Worm (Caenorhabditis elegans) whole organism, young adult: Measurements from ENCODE around the gene K09C4.5.

ENCODE experiments used
- B0035.1 ChIP-seq: sonication (generic microtip); optimal IDR thresholded peaks from 2 replicates; lab custom pipeline; 2016; ENCODE audit warnings: missing genetic modification characterization, mild to moderate bottlenecking, missing compliant biosample characterization, missing genotype, missing genetic modification reagents
- F23B12.7 ChIP-seq: sonication (generic microtip); optimal IDR thresholded peaks from 2 replicates; lab custom pipeline; 2017; ENCODE audit warnings: missing genetic modification characterization, mild to moderate bottlenecking, missing compliant biosample characterization, antibody characterized with exemption, moderate library complexity; ENCODE audit not compliant: insufficient read depth
- F39B2.1 ChIP-seq: fragments of 200-800 bp; sonication (Bioruptor generic); IDR thresholded peaks from 2 replicates; pipeline ENCODE4 v1.3.6; 2022; ENCODE audit warnings: missing genetic modification reagents, missing genetic modification characterization, missing compliant biosample characterization
- hlh-26 ChIP-seq: fragments of 200-800 bp; sonication (Bioruptor generic); conservative IDR thresholded peaks from 2 replicates; pipeline ENCODE4 v1.3.6; 2022; ENCODE audit warnings: missing genetic modification reagents, missing genetic modification characterization, missing compliant biosample characterization
- lag-1 ChIP-seq: fragments of 200-800 bp; sonication (Bioruptor generic); IDR thresholded peaks from 2 replicates; pipeline ENCODE4 v1.3.6; 2022; ENCODE audit warnings: missing genetic modification reagents, missing genetic modification characterization, missing compliant biosample characterization
- sdz-38 ChIP-seq: sonication (generic microtip); optimal IDR thresholded peaks from 2 replicates; lab custom pipeline; 2016; ENCODE audit warnings: missing genotype, missing genetic modification characterization, missing compliant biosample characterization
- snpc-4 ChIP-seq, 5 experiments: fragments of 150-350 bp in 1 of 5; sonication (generic microtip) in 4 of 5; optimal IDR thresholded peaks; 2 replicates each; lab custom pipeline; 2014 to 2018; ENCODE audit warnings: missing genetic modification characterization in 5 of 5, missing biosample characterization in 3 of 5, antibody characterized with exemption in 2 of 5, mild to moderate bottlenecking in 2 of 5, missing compliant biosample characterization in 2 of 5, missing genotype in 2 of 5, moderate library complexity in 2 of 5, missing genetic modification reagents in 1 of 5

ce11 chrX:3260509-3260908 is 21.9 kb upstream of the K09C4.5 start, which contains the start of gene lbp-2:
- TF ChIP-seq hlh-26 (GFP tag; lab: Robert Waterston, UW) (no peak), lag-1 (GFP tag; lab: Robert Waterston, UW) (no peak), B0035.1 (tag; lab: Kevin White, UChicago) (no peak), F39B2.1 (no peak), sdz-38 (tag; lab: Kevin White, UChicago) (no peak), F23B12.7 (tag; lab: Kevin White, UChicago) (no peak), snpc-4 (GFP tag; optimal IDR thresholded peaks at IDR 0.05; lab: Kevin White, UChicago) (no peak), snpc-4 (tag; optimal IDR thresholded peaks at IDR 0.05; lab: Kevin White, UChicago) (no peak)
